Fruit fly (Drosophila melanogaster): ENCODE data around the gene wor.
A peak's percentile ranks its signal among the peaks of the same experiment; 100 is the strongest.

Gene wor

DNA sequence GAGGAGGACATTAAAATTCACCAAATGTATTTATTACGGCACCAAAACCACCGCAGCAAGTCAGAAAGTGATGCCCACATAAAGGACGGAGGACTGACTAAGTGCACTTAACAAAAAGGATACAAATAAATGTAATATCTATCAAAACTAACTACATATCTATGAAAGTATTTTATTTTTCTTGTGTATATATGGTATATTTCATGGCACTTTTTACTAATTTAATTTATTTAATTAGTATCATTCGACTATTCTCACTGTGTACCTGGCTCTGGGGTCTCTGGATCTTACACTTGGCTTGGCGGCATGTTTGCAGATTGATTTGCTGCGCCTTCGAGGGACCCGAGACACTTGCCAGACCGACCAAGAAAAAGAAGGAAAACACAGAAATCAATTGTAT, 11.3 kb downstream of the wor start:
- TF ChIP-seq gcm (GFP tag; optimal IDR thresholded peaks at IDR 0.05) (no peak), sisA (GFP tag; IDR thresholded peaks at IDR 0.05) (no peak), NFAT (GFP tag; IDR thresholded peaks at IDR 0.05) (no peak), Myb (GFP tag; optimal IDR thresholded peaks at IDR 0.05) (no peak), ken (GFP tag; IDR thresholded peaks at IDR 0.05) (no peak), CG12104 (GFP tag; optimal IDR thresholded peaks at IDR 0.05) (no peak), CG17328 (GFP tag; IDR thresholded peaks at IDR 0.05) (no peak), Sox100B (GFP tag; optimal IDR thresholded peaks at IDR 0.05) (no peak), hkb (optimal IDR thresholded peaks at IDR 0.05) (no peak), hkb (GFP tag; IDR thresholded peaks at IDR 0.05) (no peak), Blimp-1 (GFP tag; optimal IDR thresholded peaks at IDR 0.05) (no peak), Abd-B (GFP tag; optimal IDR thresholded peaks at IDR 0.05) (no peak), Side (GFP tag; optimal IDR thresholded peaks at IDR 0.05) (no peak), zfh1 (GFP tag; IDR thresholded peaks at IDR 0.05) (peak; percentile 22; the same call in 1 of the 3 replicates), CG8924 (tag; optimal IDR thresholded peaks at IDR 0.05) (no peak), CG6854 (GFP tag; optimal IDR thresholded peaks at IDR 0.05) (no peak), CTCF (GFP tag; optimal IDR thresholded peaks at IDR 0.05) (no peak), CG17186 (GFP tag; optimal IDR thresholded peaks at IDR 0.05) (no peak), seq (GFP tag; IDR thresholded peaks at IDR 0.05) (no peak), Med (GFP tag) (peak; percentile 46), CG15011 (GFP tag; optimal IDR thresholded peaks at IDR 0.05) (no peak), CG16813 (GFP tag; IDR thresholded peaks at IDR 0.05; ENCODE audit: partially characterized antibody) (no peak), CG33557 (GFP tag; optimal IDR thresholded peaks at IDR 0.05) (no peak), Max (GFP tag; optimal IDR thresholded peaks at IDR 0.05) (no peak), ems (GFP tag; optimal IDR thresholded peaks at IDR 0.05) (no peak), cg (GFP tag; optimal IDR thresholded peaks at IDR 0.05) (no peak), BtbVII (GFP tag; optimal IDR thresholded peaks at IDR 0.05) (no peak), CG1024 (GFP tag; IDR thresholded peaks at IDR 0.05) (no peak), Vsx1 (GFP tag; optimal IDR thresholded peaks at IDR 0.05) (no peak), CG4730 (GFP tag; IDR thresholded peaks at IDR 0.05) (no peak), CG7786 (GFP tag; optimal IDR thresholded peaks at IDR 0.05) (no peak), shn (GFP tag; optimal IDR thresholded peaks at IDR 0.05) (no peak), Dek (tag; optimal IDR thresholded peaks at IDR 0.05) (no peak), salm (tag; optimal IDR thresholded peaks at IDR 0.05) (no peak), D19A (tag; optimal IDR thresholded peaks at IDR 0.05) (no peak), dmrt11E (tag; optimal IDR thresholded peaks at IDR 0.05) (peak; percentile 9), CG12219 (GFP tag; optimal IDR thresholded peaks at IDR 0.05) (no peak), CG11560 (tag; IDR thresholded peaks at IDR 0.05) (no peak), CG9215 (GFP tag; IDR thresholded peaks at IDR 0.05) (no peak), CG7357 (GFP tag; IDR thresholded peaks at IDR 0.05) (no peak), Xrp1 (GFP tag; IDR thresholded peaks at IDR 0.05) (peak; percentile 39; the same call in 1 of the 2 replicates), CG7963 (GFP tag; IDR thresholded peaks at IDR 0.05; ENCODE audit: partially characterized antibody) (no peak), GATAe (GFP tag; conservative IDR thresholded peaks at IDR 0.05) (no peak), Spps (tag; optimal IDR thresholded peaks at IDR 0.05) (no peak), lmd (GFP tag; IDR thresholded peaks at IDR 0.05) (no peak), CG10321 (GFP tag; IDR thresholded peaks at IDR 0.05) (no peak), Trl (optimal IDR thresholded peaks at IDR 0.05) (no peak), Trl (GFP tag; optimal IDR thresholded peaks at IDR 0.05) (no peak), CG30431 (GFP tag; optimal IDR thresholded peaks at IDR 0.05) (no peak), Bteb2 (GFP tag; optimal IDR thresholded peaks at IDR 0.05) (no peak), CG9727 (GFP tag; optimal IDR thresholded peaks at IDR 0.05) (peak; percentile 27), CG8388 (GFP tag; optimal IDR thresholded peaks at IDR 0.05) (no peak), sens (GFP tag) (peak; percentile 37), CG4707 (GFP tag; optimal IDR thresholded peaks at IDR 0.05) (no peak)

Data from whole organism, embryonic.